Worm (Caenorhabditis elegans) whole organism, young adult: ENCODE results near the gene F53F4.7.
A peak's percentile ranks its signal among the peaks of the same experiment; 100 is the strongest.

ENCODE experiments used
- C06A6.2 ChIP-seq: fragments of 200-800 bp; sonication (Bioruptor generic); conservative IDR thresholded peaks from 2 replicates; pipeline ENCODE4 v1.3.6; 2022; ENCODE audit warnings: missing genetic modification characterization, missing compliant biosample characterization
- C17E4.6 ChIP-seq: fragments of 200-800 bp; sonication (Bioruptor generic); IDR thresholded peaks from 2 replicates; pipeline ENCODE4 v1.3.6; 2022; ENCODE audit warnings: missing genetic modification reagents, missing genetic modification characterization, missing compliant biosample characterization
- F33H1.4 ChIP-seq: fragments of 200-800 bp; sonication (Bioruptor generic); IDR thresholded peaks from 2 replicates; pipeline ENCODE4 v1.3.6; 2022; ENCODE audit warnings: missing genetic modification reagents, missing genetic modification characterization, missing compliant biosample characterization
- F52B5.7 ChIP-seq: sonication (generic microtip); optimal IDR thresholded peaks from 2 replicates; lab custom pipeline; 2016; ENCODE audit warnings: mild to moderate bottlenecking, missing genetic modification characterization, missing compliant biosample characterization
- K11D2.4 ChIP-seq: fragments of 200-800 bp; sonication (Bioruptor generic); IDR thresholded peaks from 2 replicates; pipeline ENCODE4 v1.3.6; 2022; ENCODE audit warnings: missing genetic modification reagents, missing genetic modification characterization, missing compliant biosample characterization
- Y53G8AR.9 ChIP-seq: fragments of 200-800 bp; sonication (Bioruptor generic); conservative IDR thresholded peaks from 2 replicates; pipeline ENCODE4 v1.3.6; 2022; ENCODE audit warnings: missing genetic modification reagents, missing genetic modification characterization, missing compliant biosample characterization
- Y56A3A.18 ChIP-seq: fragments of 200-800 bp; sonication (Bioruptor generic); IDR thresholded peaks from 2 replicates; pipeline ENCODE4 v1.3.6; 2022; ENCODE audit warnings: missing genetic modification reagents, missing genetic modification characterization, missing compliant biosample characterization
- Y67H2A.10 ChIP-seq: fragments of 200-800 bp; sonication (Bioruptor generic); conservative IDR thresholded peaks from 2 replicates; pipeline ENCODE4 v1.3.6; 2022; ENCODE audit warnings: missing genetic modification reagents, missing genetic modification characterization, missing compliant biosample characterization
- Y79H2A.3 ChIP-seq: fragments of 200-800 bp; sonication (Bioruptor generic); conservative IDR thresholded peaks from 2 replicates; pipeline ENCODE4 v1.3.6; 2022; ENCODE audit warnings: missing genetic modification reagents, missing genetic modification characterization, missing compliant biosample characterization
- akir-1 ChIP-seq: fragments of 200-800 bp; sonication (Bioruptor generic); optimal IDR thresholded peaks from 2 replicates; lab custom pipeline; 2018; ENCODE audit warnings: mild to moderate bottlenecking, missing genetic modification characterization, moderate library complexity, missing compliant biosample characterization
- ama-1 ChIP-seq, 3 experiments: fragments of 150-350 bp in 1 of 3; sonication (generic microtip) in 2 of 3; optimal IDR thresholded peaks; 2 replicates each; lab custom pipeline; 2014 to 2018; ENCODE audit warnings: missing biosample characterization in 2 of 3, missing genetic modification characterization in 2 of 3, missing genetic modification reagents in 2 of 3
- aptf-3 ChIP-seq: fragments of 200-800 bp; sonication (Bioruptor generic); IDR thresholded peaks from 2 replicates; pipeline ENCODE4 v1.3.6; 2022; ENCODE audit warnings: missing genetic modification characterization, missing compliant biosample characterization
- attf-3 ChIP-seq: fragments of 200-800 bp; sonication (Bioruptor generic); conservative IDR thresholded peaks from 2 replicates; pipeline ENCODE4 v1.3.6; 2022; ENCODE audit warnings: missing genetic modification reagents, missing genetic modification characterization, missing compliant biosample characterization
- attf-5 ChIP-seq: fragments of 200-800 bp; sonication (Bioruptor generic); optimal IDR thresholded peaks from 2 replicates; lab custom pipeline; 2018; ENCODE audit warnings: mild to moderate bottlenecking, missing genetic modification characterization, missing compliant biosample characterization
- bed-1 ChIP-seq: fragments of 200-800 bp; sonication (Bioruptor generic); IDR thresholded peaks from 2 replicates; pipeline ENCODE4 v1.3.6; 2022; ENCODE audit warnings: missing genetic modification reagents, missing genetic modification characterization, missing compliant biosample characterization
- bed-2 ChIP-seq: fragments of 200-800 bp; sonication (Bioruptor generic); IDR thresholded peaks from 2 replicates; pipeline ENCODE4 v1.3.6; 2022; ENCODE audit warnings: missing genetic modification reagents, missing genetic modification characterization, missing compliant biosample characterization
- cebp-1 ChIP-seq, 2 experiments: fragments of 200-800 bp in 1 of 2; sonication (Bioruptor generic) in 1 of 2; sonication (generic microtip) in 1 of 2; IDR thresholded peaks in 1 of 2; optimal IDR thresholded peaks in 1 of 2; 2 replicates each; pipeline versions ENCODE4 v1.3.6 to Lab custom; 2017 to 2022; ENCODE audit warnings: missing compliant biosample characterization in 2 of 2, missing genetic modification characterization in 2 of 2, mild to moderate bottlenecking in 1 of 2, missing genetic modification reagents in 1 of 2, moderate library complexity in 1 of 2
- ceh-100 ChIP-seq: fragments of 200-800 bp; sonication (Bioruptor generic); IDR thresholded peaks from 2 replicates; pipeline ENCODE4 v1.3.6; 2022; ENCODE audit warnings: missing genetic modification reagents, missing genetic modification characterization, missing compliant biosample characterization
- ceh-40 ChIP-seq: fragments of 200-800 bp; sonication (Bioruptor generic); IDR thresholded peaks from 2 replicates; pipeline ENCODE4 v1.3.6; 2022; ENCODE audit warnings: missing genetic modification characterization, missing compliant biosample characterization
- ceh-79 ChIP-seq: sonication (generic microtip); optimal IDR thresholded peaks from 2 replicates; lab custom pipeline; 2017; ENCODE audit warnings: mild to moderate bottlenecking, missing genetic modification characterization, missing compliant biosample characterization
- dox-1 ChIP-seq: fragments of 200-800 bp; sonication (Bioruptor generic); IDR thresholded peaks from 2 replicates; pipeline ENCODE4 v1.3.6; 2022; ENCODE audit warnings: missing genetic modification reagents, missing genetic modification characterization, missing compliant biosample characterization
- dpl-1 ChIP-seq: fragments of 150-350 bp; optimal IDR thresholded peaks from 2 replicates; lab custom pipeline; 2014; ENCODE audit warnings: missing biosample characterization, missing genetic modification reagents, missing genetic modification characterization
- egl-18 ChIP-seq: fragments of 200-800 bp; sonication (Bioruptor generic); IDR thresholded peaks from 2 replicates; pipeline ENCODE4 v1.3.6; 2022; ENCODE audit warnings: missing genetic modification reagents, missing genetic modification characterization, missing compliant biosample characterization
- gei-17 ChIP-seq: fragments of 200-800 bp; sonication (Bioruptor generic); optimal IDR thresholded peaks from 2 replicates; lab custom pipeline; 2018; ENCODE audit warnings: mild to moderate bottlenecking, missing genetic modification characterization, missing compliant biosample characterization
- hlh-26 ChIP-seq: fragments of 200-800 bp; sonication (Bioruptor generic); conservative IDR thresholded peaks from 2 replicates; pipeline ENCODE4 v1.3.6; 2022; ENCODE audit warnings: missing genetic modification reagents, missing genetic modification characterization, missing compliant biosample characterization
- hmg-1.2 ChIP-seq: fragments of 200-800 bp; sonication (Bioruptor generic); IDR thresholded peaks from 2 replicates; pipeline ENCODE4 v1.3.6; 2022; ENCODE audit warnings: missing genetic modification reagents, missing genetic modification characterization, missing compliant biosample characterization
- lin-35 ChIP-seq, 3 experiments: fragments of 150-350 bp in 2 of 3; sonication (generic microtip) in 1 of 3; optimal IDR thresholded peaks; 2 replicates each; lab custom pipeline; 2014 to 2018; ENCODE audit warnings: missing biosample characterization in 3 of 3, missing genetic modification characterization in 3 of 3, missing genetic modification reagents in 3 of 3
- madf-10 ChIP-seq: sonication (generic microtip); optimal IDR thresholded peaks from 2 replicates; lab custom pipeline; 2016; ENCODE audit warnings: mild to moderate bottlenecking, missing genetic modification characterization, missing compliant biosample characterization
- madf-3 ChIP-seq: fragments of 200-800 bp; sonication (Bioruptor generic); IDR thresholded peaks from 2 replicates; pipeline ENCODE4 v1.3.6; 2022; ENCODE audit warnings: missing genetic modification reagents, missing genetic modification characterization, missing compliant biosample characterization
- nfyb-1 ChIP-seq: fragments of 200-800 bp; sonication (Bioruptor generic); IDR thresholded peaks from 2 replicates; pipeline ENCODE4 v1.3.6; 2022; ENCODE audit warnings: missing genetic modification reagents, missing genetic modification characterization, missing compliant biosample characterization
- nhr-120 ChIP-seq: fragments of 200-800 bp; sonication (Bioruptor generic); IDR thresholded peaks from 2 replicates; pipeline ENCODE4 v1.3.6; 2022; ENCODE audit warnings: missing genetic modification characterization, missing compliant biosample characterization
- nhr-179 ChIP-seq: sonication (generic microtip); optimal IDR thresholded peaks from 2 replicates; lab custom pipeline; 2016; ENCODE audit warnings: mild to moderate bottlenecking, missing genetic modification characterization, missing compliant biosample characterization
- nhr-80 ChIP-seq: sonication (generic microtip); optimal IDR thresholded peaks from 2 replicates; lab custom pipeline; 2016; ENCODE audit warnings: missing genetic modification characterization, missing compliant biosample characterization
- nhr-90 ChIP-seq: sonication (generic microtip); optimal IDR thresholded peaks from 2 replicates; lab custom pipeline; 2016; ENCODE audit warnings: missing genotype, mild to moderate bottlenecking, missing genetic modification characterization, missing compliant biosample characterization
- pbrm-1 ChIP-seq: fragments of 200-800 bp; sonication (Bioruptor generic); IDR thresholded peaks from 2 replicates; pipeline ENCODE4 v1.3.6; 2022; ENCODE audit warnings: missing genetic modification reagents, missing genetic modification characterization, missing compliant biosample characterization
- repo-1 ChIP-seq: sonication (generic microtip); optimal IDR thresholded peaks from 2 replicates; lab custom pipeline; 2017; ENCODE audit warnings: mild to moderate bottlenecking, missing genetic modification characterization, missing compliant biosample characterization
- rpc-1 ChIP-seq, 2 experiments: fragments of 150-350 bp in 1 of 2; sonication (generic microtip) in 1 of 2; optimal IDR thresholded peaks; 2 replicates each; lab custom pipeline; 2014 to 2018; ENCODE audit warnings: missing biosample characterization in 1 of 2, missing genetic modification characterization in 1 of 2, missing genetic modification reagents in 1 of 2, missing genotype in 1 of 2
- sdz-38 ChIP-seq: sonication (generic microtip); optimal IDR thresholded peaks from 2 replicates; lab custom pipeline; 2016; ENCODE audit warnings: missing genotype, missing genetic modification characterization, missing compliant biosample characterization
- snpc-1.1 ChIP-seq: sonication (generic microtip); optimal IDR thresholded peaks from 2 replicates; lab custom pipeline; 2017; ENCODE audit warnings: missing genetic modification characterization, mild to moderate bottlenecking, missing compliant biosample characterization, antibody characterized with exemption, moderate library complexity, missing genotype, missing genetic modification reagents; ENCODE audit not compliant: insufficient read depth
- ztf-22 ChIP-seq: fragments of 200-800 bp; sonication (Bioruptor generic); optimal IDR thresholded peaks from 2 replicates; lab custom pipeline; 2018; ENCODE audit warnings: mild to moderate bottlenecking, missing genetic modification characterization, moderate library complexity, missing compliant biosample characterization
- ztf-25 ChIP-seq: fragments of 200-800 bp; sonication (Bioruptor generic); IDR thresholded peaks from 2 replicates; pipeline ENCODE4 v1.3.6; 2022; ENCODE audit warnings: missing genetic modification reagents, missing genetic modification characterization, missing compliant biosample characterization
- ztf-3 ChIP-seq: fragments of 200-800 bp; sonication (Bioruptor generic); optimal IDR thresholded peaks from 2 replicates; lab custom pipeline; 2018; ENCODE audit warnings: mild to moderate bottlenecking, missing genetic modification characterization, missing compliant biosample characterization

F53F4.7 gene

ce11 chrV:13655202-13655764 lies 41.5 kb upstream of the F53F4.7 start (continued):
- TF ChIP-seq hmg-1.2 (GFP tag; lab: Robert Waterston, UW) (peak; percentile 39), ceh-40 (GFP tag; lab: Robert Waterston, UW) (0 out of 2 replicates have a peak, but pooled peaks have one; percentile 53), nhr-120 (no peak), ceh-100 (no peak), egl-18 (no peak), F33H1.4 (GFP tag; lab: Robert Waterston, UW) (no peak), hlh-26 (no peak), pbrm-1 (GFP tag; lab: Robert Waterston, UW) (no peak)

- 0 out of 2 replicates have a peak, but pooled peaks have one; percentile 20 for TF ChIP-seq Y53G8AR.9 (GFP tag; lab: Robert Waterston, UW)
- no peak for TF ChIP-seq dox-1 (GFP tag; lab: Robert Waterston, UW)
- TF ChIP-seq egl-18: no peak
- no peak for TF ChIP-seq nhr-179
- 0 out of 2 replicates have a peak, but pooled peaks have one; percentile 29 for TF ChIP-seq K11D2.4 (GFP tag; lab: Robert Waterston, UW)
- TF ChIP-seq cebp-1 (GFP tag; IDR thresholded peaks at IDR 0.05; lab: Robert Waterston, UW): peak; percentile 67
- peak; percentile 76 for TF ChIP-seq cebp-1 (tag; optimal IDR thresholded peaks at IDR 0.05; lab: Kevin White, UChicago)
- peak; percentile 8 for TF ChIP-seq nhr-80 (tag; lab: Kevin White, UChicago)
- TF ChIP-seq nfyb-1 (GFP tag; lab: Robert Waterston, UW): 0 out of 2 replicates have a peak, but pooled peaks have one; percentile 23
- TF ChIP-seq sdz-38 (tag; lab: Kevin White, UChicago): no peak
- TF ChIP-seq madf-3 (GFP tag; lab: Robert Waterston, UW): 0 out of 2 replicates have a peak, but pooled peaks have one; percentile 71
- no peak for TF ChIP-seq ztf-3 (GFP tag; lab: Kevin White, UChicago)
- no peak for TF ChIP-seq ama-1 (optimal IDR thresholded peaks at IDR 0.05; lab: Kevin White, UChicago)
- no peak for TF ChIP-seq ama-1 (GFP tag; optimal IDR thresholded peaks at IDR 0.05; lab: Kevin White, UChicago)
- no peak for TF ChIP-seq attf-3 (GFP tag; lab: Robert Waterston, UW)
- TF ChIP-seq nhr-90 (tag; lab: Kevin White, UChicago): no peak
- no peak for TF ChIP-seq attf-5 (GFP tag; lab: Kevin White, UChicago)
- TF ChIP-seq Y56A3A.18 (GFP tag; lab: Robert Waterston, UW): no peak
- peak; percentile 14 for TF ChIP-seq snpc-1.1 (tag; lab: Kevin White, UChicago)
- TF ChIP-seq ceh-40 (GFP tag; lab: Robert Waterston, UW): no peak
Observed at ce11 chrV:13654394-13654792, 40.6 kb upstream of the F53F4.7 start.

ce11 chrV:13653713-13654393 lies 40.1 kb upstream of the F53F4.7 start, which contains the start of gene lpin-1:
Gene lpin-1, minus strand, starts transcription at chrV:13654129.
- TF ChIP-seq cebp-1 (GFP tag; IDR thresholded peaks at IDR 0.05; lab: Robert Waterston, UW) (no peak), cebp-1 (tag; optimal IDR thresholded peaks at IDR 0.05; lab: Kevin White, UChicago) (no peak), ceh-100 (no peak), madf-10 (no peak), Y79H2A.3 (GFP tag; lab: Robert Waterston, UW) (no peak), ceh-79 (peak; percentile 29), C17E4.6 (0 out of 2 replicates have a peak, but pooled peaks have one; percentile 12), F52B5.7 (tag; lab: Kevin White, UChicago) (no peak), ztf-25 (GFP tag; lab: Robert Waterston, UW) (no peak), dpl-1 (GFP tag; lab: Kevin White, UChicago) (no peak), nfyb-1 (GFP tag; lab: Robert Waterston, UW) (0 out of 2 replicates have a peak, but pooled peaks have one; percentile 7), nhr-80 (tag; lab: Kevin White, UChicago) (peak; percentile 70), gei-17 (no peak), lin-35 (GFP tag; optimal IDR thresholded peaks at IDR 0.05; lab: Kevin White, UChicago) (peak in 1 of 3 experiments; percentile 46), Y67H2A.10 (GFP tag; lab: Robert Waterston, UW) (no peak), akir-1 (no peak), Y53G8AR.9 (GFP tag; lab: Robert Waterston, UW) (0 out of 2 replicates have a peak, but pooled peaks have one; percentile 12), aptf-3 (GFP tag; lab: Robert Waterston, UW) (no peak), bed-1 (GFP tag; lab: Robert Waterston, UW) (no peak), ztf-22 (GFP tag; lab: Kevin White, UChicago) (no peak), rpc-1 (optimal IDR thresholded peaks at IDR 0.05; lab: Kevin White, UChicago) (no peak), rpc-1 (tag; optimal IDR thresholded peaks at IDR 0.05; lab: Kevin White, UChicago) (no peak), C06A6.2 (GFP tag; lab: Robert Waterston, UW) (no peak), repo-1 (tag; lab: Kevin White, UChicago) (no peak), bed-2 (GFP tag; lab: Robert Waterston, UW) (no peak)
